Worm (Caenorhabditis elegans): ENCODE results near the gene mstr-2.
A peak's percentile ranks its signal among the peaks of the same experiment; 100 is the strongest.

The mstr-2 gene

ce11 chrIII:4481787-4482186, 12.9 kb downstream of the mstr-2 start (continued):
- TF ChIP-seq T20F7.1 (GFP tag; optimal IDR thresholded peaks at IDR 0.05) (no peak), ceh-44 (GFP tag; IDR thresholded peaks at IDR 0.05) (no peak), F49E8.2 (tag; optimal IDR thresholded peaks at IDR 0.05; ENCODE audit: borderline replicate concordance) (no peak), Y75B8A.6 (GFP tag; IDR thresholded peaks at IDR 0.05) (no peak), nhr-10 (tag; optimal IDR thresholded peaks at IDR 0.05) (no peak), attf-4 (tag; optimal IDR thresholded peaks at IDR 0.05) (no peak)

- TF ChIP-seq nhr-6 (tag; optimal IDR thresholded peaks at IDR 0.05) (no peak), tra-1 (GFP tag; IDR thresholded peaks at IDR 0.05) (no peak), sdz-12 (GFP tag; optimal IDR thresholded peaks at IDR 0.05) (no peak), ceh-44 (GFP tag; IDR thresholded peaks at IDR 0.05) (no peak), lsy-2 (tag; optimal IDR thresholded peaks at IDR 0.05) (peak in 1 of 2 experiments; percentile 17)
Observed at ce11 chrIII:4482986-4483385, 14.1 kb downstream of the mstr-2 start.

DNA sequence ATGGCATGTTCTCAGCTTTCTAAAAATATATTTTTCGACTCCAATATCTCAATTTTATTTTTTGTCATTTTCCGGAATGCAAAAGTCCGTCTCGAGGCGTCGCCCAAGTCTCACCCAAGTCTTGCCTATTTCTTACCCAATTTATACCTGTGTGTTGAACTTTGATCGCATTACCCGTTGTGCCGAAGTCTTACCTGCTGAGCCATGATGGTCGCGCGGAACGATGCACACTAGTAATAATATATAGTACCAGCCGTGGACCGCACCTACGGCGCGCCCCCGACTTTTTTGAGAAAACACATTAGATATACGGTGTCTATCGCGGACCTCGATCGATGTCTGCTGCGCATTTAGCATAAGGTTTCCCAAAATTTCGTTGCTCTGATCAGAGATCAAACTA, 15.5 kb downstream of the mstr-2 start:
- TF ChIP-seq tra-1 (GFP tag; IDR thresholded peaks at IDR 0.05) (0 out of 2 replicates have a peak, but pooled peaks have one; percentile 32), dmd-8 (GFP tag; IDR thresholded peaks at IDR 0.05) (0 out of 2 replicates have a peak, but pooled peaks have one; percentile 71), F26F4.8 (GFP tag; conservative IDR thresholded peaks at IDR 0.05) (peak; percentile 78; the same call in 1 of the 2 replicates), arid-1 (GFP tag; conservative IDR thresholded peaks at IDR 0.05) (peak; percentile 51; the same call in 1 of the 2 replicates)

DNA sequence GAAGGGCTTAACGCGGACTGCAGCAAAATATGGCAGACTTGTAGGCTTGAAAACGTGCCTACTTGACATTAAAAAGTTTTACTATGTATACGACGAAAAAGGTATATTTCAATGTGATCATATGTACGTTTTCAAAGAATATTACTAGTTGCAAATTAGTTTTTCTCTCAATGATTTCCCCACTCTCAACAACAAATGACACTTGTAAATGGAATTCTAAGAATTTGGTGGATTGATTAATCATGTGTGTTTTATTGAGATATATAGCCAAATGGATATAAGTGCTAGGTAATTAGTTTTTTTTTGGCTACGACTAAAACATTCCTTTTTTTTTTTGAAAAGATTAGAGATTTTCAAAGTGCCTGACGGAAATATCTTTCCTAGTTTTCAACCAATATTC, 18.4 kb downstream of the mstr-2 start:
- TF ChIP-seq lsy-2 (tag; optimal IDR thresholded peaks at IDR 0.05) (peak in 1 of 2 experiments; percentile 23), nhr-11 (tag; optimal IDR thresholded peaks at IDR 0.05) (peak; percentile 75), nhr-6 (tag; optimal IDR thresholded peaks at IDR 0.05) (no peak)

DNA sequence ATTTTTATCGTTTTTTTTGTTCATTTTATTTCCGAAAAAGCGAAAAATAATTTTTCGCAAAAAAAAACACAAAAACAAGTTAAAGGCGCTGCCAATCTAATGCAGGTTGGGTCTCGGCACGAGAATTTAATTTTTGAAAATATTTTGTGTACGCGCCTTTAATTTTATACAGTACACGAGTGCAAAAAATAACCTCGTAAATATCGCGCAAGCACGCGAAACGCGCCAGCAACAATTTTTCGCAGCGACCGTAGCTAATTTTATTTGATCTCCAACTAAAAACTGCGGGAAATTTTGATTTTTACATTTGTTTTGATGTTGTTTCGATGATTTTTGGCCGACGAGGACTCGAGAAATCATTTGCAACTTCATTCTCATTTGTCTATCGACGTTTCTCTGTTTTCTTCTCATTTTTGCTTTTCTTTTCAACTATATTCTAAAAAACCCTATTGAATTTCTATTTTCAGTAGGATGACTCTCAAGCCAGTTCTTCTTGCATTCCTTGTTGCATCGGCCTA, 20.0 kb downstream of the mstr-2 start, which contains the start of gene cpg-1:
TSS of gene cpg-1 (plus strand) at position 468 of the 518 bp plus-strand sequence.
- TF ChIP-seq lin-38 (GFP tag; IDR thresholded peaks at IDR 0.05): peak; percentile 88
- TF ChIP-seq spr-3 (GFP tag; optimal IDR thresholded peaks at IDR 0.05): no peak
- TF ChIP-seq ceh-32 (tag; optimal IDR thresholded peaks at IDR 0.05; ENCODE audit: poor library complexity): no peak
- TF ChIP-seq unc-130 (GFP tag; optimal IDR thresholded peaks at IDR 0.05): peak; percentile 98
- TF ChIP-seq ceh-82 (tag; optimal IDR thresholded peaks at IDR 0.05): no peak
- peak; percentile 60; the same call in 1 of the 2 replicates for TF ChIP-seq ceh-44 (GFP tag; IDR thresholded peaks at IDR 0.05)
- peak; percentile 71; the same call in 1 of the 2 replicates for TF ChIP-seq arid-1 (GFP tag; conservative IDR thresholded peaks at IDR 0.05)
- TF ChIP-seq D1046.2 (GFP tag; IDR thresholded peaks at IDR 0.05): no peak
- no peak for TF ChIP-seq fos-1 (tag; optimal IDR thresholded peaks at IDR 0.05)
- no peak for TF ChIP-seq F10B5.3 (tag; optimal IDR thresholded peaks at IDR 0.05)
- no peak for TF ChIP-seq ceh-62 (tag; optimal IDR thresholded peaks at IDR 0.05)
- TF ChIP-seq F37D6.2 (tag; optimal IDR thresholded peaks at IDR 0.05): no peak
- no peak for TF ChIP-seq daf-19 (GFP tag; conservative IDR thresholded peaks at IDR 0.05)
- TF ChIP-seq dmd-6 (GFP tag; IDR thresholded peaks at IDR 0.05): no peak
- TF ChIP-seq F49E8.2 (tag; optimal IDR thresholded peaks at IDR 0.05; ENCODE audit: borderline replicate concordance): peak; percentile 98
- no peak for TF ChIP-seq nhr-10 (tag; optimal IDR thresholded peaks at IDR 0.05)
- TF ChIP-seq ceh-20 (GFP tag; IDR thresholded peaks at IDR 0.05): no peak
- no peak for TF ChIP-seq snpc-4 (tag; optimal IDR thresholded peaks at IDR 0.05)
- TF ChIP-seq daf-12 (tag; optimal IDR thresholded peaks at IDR 0.05): no peak
- TF ChIP-seq jun-1 (tag; optimal IDR thresholded peaks at IDR 0.05): no peak
- TF ChIP-seq F44E2.7 (GFP tag; IDR thresholded peaks at IDR 0.05): no peak
- TF ChIP-seq duxl-1 (tag; optimal IDR thresholded peaks at IDR 0.05; ENCODE audit: poor library complexity): no peak
- TF ChIP-seq skn-1 (tag; optimal IDR thresholded peaks at IDR 0.05): no peak
- no peak for TF ChIP-seq madf-5 (GFP tag; IDR thresholded peaks at IDR 0.05)
- TF ChIP-seq hmg-1.1 (GFP tag; IDR thresholded peaks at IDR 0.05): no peak
- TF ChIP-seq nhr-77 (tag; optimal IDR thresholded peaks at IDR 0.05): no peak
- no peak for TF ChIP-seq lir-3 (tag; optimal IDR thresholded peaks at IDR 0.05)
- no peak for TF ChIP-seq unc-62 (GFP tag; optimal IDR thresholded peaks at IDR 0.05 in 1 of 2)
- TF ChIP-seq unc-62 (tag; optimal IDR thresholded peaks at IDR 0.05): no peak
- no peak for TF ChIP-seq fkh-10 (GFP tag; optimal IDR thresholded peaks at IDR 0.05)
- TF ChIP-seq mxl-2 (GFP tag; conservative IDR thresholded peaks at IDR 0.05): no peak
- TF ChIP-seq lin-15B (tag; optimal IDR thresholded peaks at IDR 0.05): no peak
- TF ChIP-seq zag-1 (tag; optimal IDR thresholded peaks at IDR 0.05): no peak
- TF ChIP-seq Y48G9A.11 (GFP tag; IDR thresholded peaks at IDR 0.05): peak; percentile 92

All from whole organism, L4 larva.